Fruit fly (Drosophila melanogaster) whole organism, embryonic: ENCODE data around the gene Dpm3.

Source experiments
- Antp ChIP-seq: fragments of 200-800 bp; sonication (Bioruptor generic); optimal IDR thresholded peaks from 3 replicates; lab custom pipeline; 2016; ENCODE audit warnings: missing biosample characterization, missing genetic modification characterization
- B-H1 ChIP-seq: fragments of 200-800 bp; sonication (Bioruptor generic); IDR thresholded peaks from 3 replicates; pipeline ENCODE4 v1.3.6; 2022; ENCODE audit warnings: missing biosample characterization, missing genetic modification characterization
- B-H2 ChIP-seq: fragments of 200-800 bp; sonication (Bioruptor generic); optimal IDR thresholded peaks from 2 replicates; lab custom pipeline; 2018; ENCODE audit warnings: missing biosample characterization, mild to moderate bottlenecking, missing genetic modification characterization
- CG10654 ChIP-seq: fragments of 200-800 bp; sonication (Bioruptor generic); optimal IDR thresholded peaks from 2 replicates; lab custom pipeline; 2016; ENCODE audit warnings: missing biosample characterization, missing genetic modification characterization
- CG10959 ChIP-seq: fragments of 200-800 bp; sonication (Bioruptor generic); IDR thresholded peaks from 2 replicates; pipeline ENCODE4 v1.3.6; 2022; ENCODE audit warnings: missing biosample characterization, missing genetic modification characterization
- CG11695 ChIP-seq: fragments of 200-800 bp; sonication (Bioruptor generic); IDR thresholded peaks from 3 replicates; pipeline ENCODE4 v1.3.6; 2022; ENCODE audit warnings: missing biosample characterization, missing genetic modification characterization
- CG18599 ChIP-seq: fragments of 200-800 bp; sonication (Bioruptor generic); optimal IDR thresholded peaks from 3 replicates; lab custom pipeline; 2017; ENCODE audit warnings: missing biosample characterization, missing genetic modification characterization, mild to moderate bottlenecking, moderate library complexity, missing genetic modification reagents
- CG2116 ChIP-seq: fragments of 200-800 bp; sonication (Bioruptor generic); optimal IDR thresholded peaks from 3 replicates; lab custom pipeline; 2018; ENCODE audit warnings: missing biosample characterization, mild to moderate bottlenecking, missing genetic modification characterization
- CG2129 ChIP-seq: fragments of 200-800 bp; sonication (Bioruptor generic); IDR thresholded peaks from 2 replicates; pipeline ENCODE4 v1.3.6; 2022; ENCODE audit warnings: missing biosample characterization, missing genetic modification characterization; ENCODE audit not compliant: partially characterized antibody
- CG31365 ChIP-seq: fragments of 200-800 bp; sonication (Bioruptor generic); optimal IDR thresholded peaks from 2 replicates; lab custom pipeline; 2018; ENCODE audit warnings: missing biosample characterization, mild to moderate bottlenecking, missing genetic modification characterization
- CG3281 ChIP-seq: fragments of 200-800 bp; sonication (Bioruptor generic); optimal IDR thresholded peaks from 3 replicates; lab custom pipeline; 2017; ENCODE audit warnings: missing biosample characterization, mild to moderate bottlenecking, missing genetic modification characterization
- CG3407 ChIP-seq: fragments of 200-800 bp; sonication (Bioruptor generic); optimal IDR thresholded peaks from 2 replicates; lab custom pipeline; 2018; ENCODE audit warnings: missing biosample characterization, mild to moderate bottlenecking, missing genetic modification characterization
- CG43689 ChIP-seq: fragments of 200-800 bp; sonication (Bioruptor generic); IDR thresholded peaks from 2 replicates; pipeline ENCODE4 v1.3.6; 2022; ENCODE audit warnings: missing biosample characterization, missing genetic modification characterization
- CG6175 ChIP-seq: fragments of 200-800 bp; sonication (Bioruptor generic); IDR thresholded peaks from 3 replicates; pipeline ENCODE4 v1.3.6; 2022; ENCODE audit warnings: missing biosample characterization, missing genetic modification characterization
- CG7839 ChIP-seq: fragments of 200-800 bp; sonication (Bioruptor generic); optimal IDR thresholded peaks from 3 replicates; lab custom pipeline; 2018; ENCODE audit warnings: missing biosample characterization, mild to moderate bottlenecking, missing genetic modification characterization, moderate library complexity
- CG9609 ChIP-seq: fragments of 200-800 bp; sonication (Bioruptor generic); optimal IDR thresholded peaks from 3 replicates; lab custom pipeline; 2016; ENCODE audit warnings: missing biosample characterization, missing genetic modification characterization
- CG9932 ChIP-seq: fragments of 200-800 bp; sonication (Bioruptor generic); IDR thresholded peaks from 2 replicates; pipeline ENCODE4 v1.3.6; 2022; ENCODE audit warnings: missing biosample characterization, missing genetic modification characterization
- Dbx ChIP-seq: fragments of 200-800 bp; sonication (Bioruptor generic); IDR thresholded peaks from 3 replicates; pipeline ENCODE4 v1.3.6; 2022; ENCODE audit warnings: missing biosample characterization, missing genetic modification characterization
- Dip3 ChIP-seq: fragments of 200-800 bp; sonication (Bioruptor generic); optimal IDR thresholded peaks from 3 replicates; lab custom pipeline; 2016; ENCODE audit warnings: missing biosample characterization, missing genetic modification characterization
- Fer1 ChIP-seq: fragments of 200-800 bp; sonication (Bioruptor generic); optimal IDR thresholded peaks from 2 replicates; lab custom pipeline; 2017; ENCODE audit warnings: missing biosample characterization, mild to moderate bottlenecking, missing genetic modification characterization
- GATAe ChIP-seq: fragments of 200-800 bp; sonication (Bioruptor generic); conservative IDR thresholded peaks from 2 replicates; pipeline ENCODE4 v1.3.6; 2022; ENCODE audit warnings: missing biosample characterization, missing genetic modification characterization
- H15 ChIP-seq: fragments of 200-800 bp; sonication (Bioruptor generic); IDR thresholded peaks from 3 replicates; pipeline ENCODE4 v1.3.6; 2022; ENCODE audit warnings: missing biosample characterization, missing genetic modification characterization
- Hr78 ChIP-seq, 2 experiments: fragments of 200-800 bp in 1 of 2; fragments of >200 bp in 1 of 2; sonication (Bioruptor generic) in 1 of 2; optimal IDR thresholded peaks; 2 replicates each; lab custom pipeline; 2017 to 2019; ENCODE audit warnings: missing biosample characterization in 2 of 2, missing genetic modification characterization in 2 of 2, mild to moderate bottlenecking in 1 of 2, moderate library complexity in 1 of 2
- Kr ChIP-seq: fragments of 200-800 bp; sonication (Bioruptor generic); optimal IDR thresholded peaks from 2 replicates; lab custom pipeline; 2017; ENCODE audit warnings: missing biosample characterization, mild to moderate bottlenecking, missing genetic modification characterization
- Lpt ChIP-seq: fragments of >200 bp; optimal IDR thresholded peaks from 2 replicates; lab custom pipeline; 2018; ENCODE audit warnings: missing biosample characterization, missing genetic modification characterization
- NC2α ChIP-seq: fragments of 200-800 bp; sonication (Bioruptor generic); optimal IDR thresholded peaks from 2 replicates; lab custom pipeline; 2016; ENCODE audit warnings: missing biosample characterization, missing genetic modification characterization
- NK7.1 ChIP-seq: fragments of 200-800 bp; sonication (Bioruptor generic); optimal IDR thresholded peaks from 3 replicates; lab custom pipeline; 2016; ENCODE audit warnings: missing biosample characterization, missing genetic modification characterization
- Nf-YB ChIP-seq: fragments of 200-800 bp; sonication (Bioruptor generic); optimal IDR thresholded peaks from 3 replicates; lab custom pipeline; 2019; ENCODE audit warnings: missing biosample characterization, mild to moderate bottlenecking, missing genetic modification characterization, moderate library complexity
- Scr ChIP-seq: fragments of 200-800 bp; sonication (Bioruptor generic); IDR thresholded peaks from 2 replicates; pipeline ENCODE4 v1.3.6; 2022; ENCODE audit warnings: missing biosample characterization, missing genetic modification characterization; ENCODE audit not compliant: partially characterized antibody
- Sry-β ChIP-seq: fragments of 200-800 bp; sonication (Bioruptor generic); optimal IDR thresholded peaks from 2 replicates; lab custom pipeline; 2018; ENCODE audit warnings: missing biosample characterization, mild to moderate bottlenecking, missing genetic modification characterization, moderate library complexity
- amos ChIP-seq: fragments of 200-800 bp; sonication (Bioruptor generic); IDR thresholded peaks from 2 replicates; pipeline ENCODE4 v1.3.6; 2022; ENCODE audit warnings: missing biosample characterization, missing genetic modification characterization; ENCODE audit not compliant: partially characterized antibody
- aop ChIP-seq: fragments of 200-800 bp; sonication (Bioruptor generic); IDR thresholded peaks from 2 replicates; pipeline ENCODE4 v1.3.6; 2022; ENCODE audit warnings: missing biosample characterization, missing genetic modification characterization
- en ChIP-seq: fragments of 200-800 bp; sonication (Bioruptor generic); optimal IDR thresholded peaks from 2 replicates; lab custom pipeline; 2016; ENCODE audit warnings: missing biosample characterization, missing genetic modification characterization
- fd3F ChIP-seq: fragments of 200-800 bp; sonication (Bioruptor generic); optimal IDR thresholded peaks from 2 replicates; lab custom pipeline; 2018; ENCODE audit warnings: missing biosample characterization, mild to moderate bottlenecking, missing genetic modification characterization, moderate library complexity
- ftz-f1 ChIP-seq: fragments of 200-800 bp; sonication (Bioruptor generic); optimal IDR thresholded peaks from 2 replicates; lab custom pipeline; 2016; ENCODE audit warnings: missing biosample characterization, missing genetic modification characterization
- gfzf ChIP-seq: fragments of 200-800 bp; sonication (Bioruptor generic); optimal IDR thresholded peaks from 2 replicates; lab custom pipeline; 2016; ENCODE audit warnings: missing biosample characterization, mild to moderate bottlenecking, missing genetic modification characterization, moderate library complexity
- grn ChIP-seq: fragments of 200-800 bp; sonication (Bioruptor generic); optimal IDR thresholded peaks from 3 replicates; lab custom pipeline; 2017; ENCODE audit warnings: missing biosample characterization, missing genetic modification characterization
- hkb ChIP-seq, 2 experiments: fragments of 200-800 bp in 1 of 2; fragments of >200 bp in 1 of 2; sonication (Bioruptor generic) in 1 of 2; IDR thresholded peaks in 1 of 2; optimal IDR thresholded peaks in 1 of 2; 2 replicates each; pipeline versions ENCODE4 v1.3.6 to Lab custom; 2017 to 2022; ENCODE audit warnings: missing biosample characterization in 1 of 2, missing genetic modification characterization in 1 of 2
- lab ChIP-seq: fragments of 200-800 bp; sonication (Bioruptor generic); optimal IDR thresholded peaks from 3 replicates; lab custom pipeline; 2017; ENCODE audit warnings: missing biosample characterization, missing genetic modification characterization, mild to moderate bottlenecking, moderate library complexity, missing genetic modification reagents
- pho ChIP-seq: fragments of 200-800 bp; sonication (Bioruptor generic); optimal IDR thresholded peaks from 2 replicates; lab custom pipeline; 2016; ENCODE audit warnings: missing biosample characterization, missing genetic modification characterization
- slou ChIP-seq: fragments of 200-800 bp; sonication (Bioruptor generic); optimal IDR thresholded peaks from 3 replicates; lab custom pipeline; 2016; ENCODE audit warnings: missing biosample characterization, missing genetic modification characterization
- slp2 ChIP-seq: fragments of 200-800 bp; sonication (Bioruptor generic); optimal IDR thresholded peaks from 2 replicates; lab custom pipeline; 2016; ENCODE audit warnings: missing biosample characterization, missing genetic modification characterization
- unpg ChIP-seq: fragments of 200-800 bp; sonication (Bioruptor generic); optimal IDR thresholded peaks from 3 replicates; lab custom pipeline; 2018; ENCODE audit warnings: missing biosample characterization, mild to moderate bottlenecking, missing genetic modification characterization, moderate library complexity

The Dpm3 gene

dm6 chr3R:13371840-13372680 lies 30.8 kb downstream of the Dpm3 start, which contains the start of the genes Lip3 and CG34309 (continued):
- no peak for TF ChIP-seq Nf-YB (GFP tag; lab: Kevin White, UChicago)
- TF ChIP-seq Dbx (GFP tag; lab: Robert Waterston, UW): 0 out of 3 replicates have a peak, but pooled peaks have one; percentile 11
- TF ChIP-seq H15 (GFP tag; lab: Robert Waterston, UW): no peak
- TF ChIP-seq CG6175: no peak
- TF ChIP-seq Sry-β (GFP tag; lab: Kevin White, UChicago): no peak
- no peak for TF ChIP-seq pho (GFP tag; lab: Kevin White, UChicago)
- no peak for TF ChIP-seq aop (GFP tag; lab: Robert Waterston, UW)
- no peak for TF ChIP-seq slou (GFP tag; lab: Kevin White, UChicago)
- no peak for TF ChIP-seq gfzf (GFP tag; lab: Kevin White, UChicago)
- no peak for TF ChIP-seq Hr78 (GFP tag; optimal IDR thresholded peaks at IDR 0.05; lab: Kevin White, UChicago)
- peak; percentile 2 for TF ChIP-seq CG3281 (GFP tag; lab: Kevin White, UChicago)
- no peak for TF ChIP-seq CG9932
- TF ChIP-seq CG18599 (GFP tag; lab: Kevin White, UChicago): peak; percentile 18
- TF ChIP-seq CG10959 (GFP tag; lab: Robert Waterston, UW): 0 out of 2 replicates have a peak, but pooled peaks have one; percentile 22
- no peak for TF ChIP-seq slp2 (GFP tag; lab: Kevin White, UChicago)
- TF ChIP-seq, all 482 proteins: peak for 19

- TF ChIP-seq GATAe: no peak
- no peak for TF ChIP-seq Fer1 (GFP tag; lab: Kevin White, UChicago)
- TF ChIP-seq CG3407: no peak
- no peak for TF ChIP-seq Dip3 (GFP tag; lab: Kevin White, UChicago)
- TF ChIP-seq CG9609 (GFP tag; lab: Kevin White, UChicago): no peak
- no peak for TF ChIP-seq Scr (GFP tag; lab: Robert Waterston, UW)
Observed at dm6 chr3R:13369348-13369747, 33.5 kb downstream of the Dpm3 start, which contains the start of gene CheA87a. Gene CheA87a, plus strand, starts transcription at chr3R:13369648.

dm6 chr3R:13366561-13367518 lies 36.0 kb downstream of the Dpm3 start, which contains the start of gene Elp6:
Gene Elp6, minus strand, starts transcription at chr3R:13366910.
- peak; percentile 19 for TF ChIP-seq CG2116
- peak; percentile 73 for TF ChIP-seq CG7839 (tag; lab: Kevin White, UChicago)
- no peak for TF ChIP-seq Lpt (GFP tag; lab: Kevin White, UChicago)
- TF ChIP-seq CG43689 (GFP tag; lab: Robert Waterston, UW): no peak
- TF ChIP-seq B-H1: peak; percentile 46; the same call in 2 of the 3 replicates
- no peak for TF ChIP-seq grn (GFP tag; lab: Kevin White, UChicago)
- TF ChIP-seq Antp (GFP tag; lab: Kevin White, UChicago): peak; percentile 61
- TF ChIP-seq B-H2: no peak
- no peak for TF ChIP-seq ftz-f1 (GFP tag; lab: Kevin White, UChicago)
- TF ChIP-seq unpg (GFP tag; lab: Kevin White, UChicago): peak; percentile 38
- TF ChIP-seq CG11695 (GFP tag; lab: Robert Waterston, UW): peak; percentile 37; the same call in 1 of the 3 replicates
- no peak for TF ChIP-seq amos (GFP tag; lab: Robert Waterston, UW)
- no peak for TF ChIP-seq hkb (optimal IDR thresholded peaks at IDR 0.05; lab: Kevin White, UChicago)
- TF ChIP-seq hkb (GFP tag; IDR thresholded peaks at IDR 0.05; lab: Robert Waterston, UW): peak; percentile 60; the same call in 1 of the 2 replicates
- TF ChIP-seq CG2129 (GFP tag; lab: Robert Waterston, UW): no peak
- TF ChIP-seq CG10654 (GFP tag; lab: Kevin White, UChicago): peak; percentile 38
- TF ChIP-seq Kr (GFP tag; lab: Kevin White, UChicago): no peak
- peak; percentile 72 for TF ChIP-seq lab (GFP tag; lab: Kevin White, UChicago)
- TF ChIP-seq NC2α (GFP tag; lab: Kevin White, UChicago): no peak
- no peak for TF ChIP-seq en (GFP tag; lab: Kevin White, UChicago)
- no peak for TF ChIP-seq CG31365 (tag; lab: Kevin White, UChicago)
- TF ChIP-seq fd3F (GFP tag; lab: Kevin White, UChicago): peak; percentile 34
- peak; percentile 4 for TF ChIP-seq NK7.1 (GFP tag; lab: Kevin White, UChicago)
